Fruit fly (Drosophila melanogaster) whole organism, embryonic: ENCODE results near the gene Mst89B.

Experiments used
- Atf6 ChIP-seq: fragments of 200-800 bp; sonication (Bioruptor generic); IDR thresholded peaks from 2 replicates; pipeline ENCODE4 v1.3.6; 2022; ENCODE audit warnings: missing biosample characterization, missing genetic modification characterization
- B-H1 ChIP-seq: fragments of 200-800 bp; sonication (Bioruptor generic); IDR thresholded peaks from 3 replicates; pipeline ENCODE4 v1.3.6; 2022; ENCODE audit warnings: missing biosample characterization, missing genetic modification characterization
- CG10543 ChIP-seq: fragments of 200-800 bp; sonication (Bioruptor generic); optimal IDR thresholded peaks from 3 replicates; lab custom pipeline; 2017; ENCODE audit warnings: missing biosample characterization, mild to moderate bottlenecking, missing genetic modification characterization, moderate library complexity
- CG10959 ChIP-seq: fragments of 200-800 bp; sonication (Bioruptor generic); IDR thresholded peaks from 2 replicates; pipeline ENCODE4 v1.3.6; 2022; ENCODE audit warnings: missing biosample characterization, missing genetic modification characterization
- CG11247 ChIP-seq: fragments of 200-800 bp; sonication (Bioruptor generic); IDR thresholded peaks from 2 replicates; pipeline ENCODE4 v1.3.6; 2022; ENCODE audit warnings: missing biosample characterization, missing genetic modification characterization
- CG11456 ChIP-seq: fragments of 200-800 bp; sonication (Bioruptor generic); IDR thresholded peaks from 3 replicates; pipeline ENCODE4 v1.3.6; 2022; ENCODE audit warnings: missing biosample characterization, missing genetic modification characterization
- CG12236 ChIP-seq: fragments of 200-800 bp; sonication (Bioruptor generic); optimal IDR thresholded peaks from 2 replicates; lab custom pipeline; 2016; ENCODE audit warnings: missing biosample characterization, missing genetic modification characterization
- CG15269 ChIP-seq: fragments of 200-800 bp; sonication (Bioruptor generic); optimal IDR thresholded peaks from 2 replicates; lab custom pipeline; 2018; ENCODE audit warnings: missing biosample characterization, mild to moderate bottlenecking, missing genetic modification characterization, moderate library complexity
- CG1602 ChIP-seq: fragments of 200-800 bp; sonication (Bioruptor generic); optimal IDR thresholded peaks from 3 replicates; lab custom pipeline; 2016; ENCODE audit warnings: missing biosample characterization, missing genetic modification characterization
- CG1603 ChIP-seq: fragments of 200-800 bp; sonication (Bioruptor generic); optimal IDR thresholded peaks from 2 replicates; lab custom pipeline; 2019; ENCODE audit warnings: missing biosample characterization, mild to moderate bottlenecking, missing genetic modification characterization, moderate library complexity
- CG16813 ChIP-seq: fragments of 200-800 bp; sonication (Bioruptor generic); IDR thresholded peaks from 3 replicates; pipeline ENCODE4 v1.3.6; 2022; ENCODE audit warnings: missing biosample characterization, missing genetic modification characterization; ENCODE audit not compliant: partially characterized antibody
- CG16815 ChIP-seq: fragments of 200-800 bp; sonication (Bioruptor generic); optimal IDR thresholded peaks from 3 replicates; lab custom pipeline; 2017; ENCODE audit warnings: missing biosample characterization, mild to moderate bottlenecking, missing genetic modification characterization
- CG17186 ChIP-seq: fragments of 200-800 bp; sonication (Bioruptor generic); optimal IDR thresholded peaks from 3 replicates; lab custom pipeline; 2017; ENCODE audit warnings: missing biosample characterization, missing genetic modification reagents, missing genetic modification characterization
- CG17612 ChIP-seq: fragments of 200-800 bp; sonication (Bioruptor generic); IDR thresholded peaks from 2 replicates; pipeline ENCODE4 v1.3.6; 2022; ENCODE audit warnings: missing biosample characterization, missing genetic modification characterization
- CG17802 ChIP-seq: fragments of 200-800 bp; sonication (Bioruptor generic); optimal IDR thresholded peaks from 2 replicates; lab custom pipeline; 2018; ENCODE audit warnings: missing biosample characterization, mild to moderate bottlenecking, missing genetic modification characterization, moderate library complexity
- CG18599 ChIP-seq: fragments of 200-800 bp; sonication (Bioruptor generic); optimal IDR thresholded peaks from 3 replicates; lab custom pipeline; 2017; ENCODE audit warnings: missing biosample characterization, missing genetic modification characterization, mild to moderate bottlenecking, moderate library complexity, missing genetic modification reagents
- CG2889 ChIP-seq: fragments of 200-800 bp; sonication (Bioruptor generic); IDR thresholded peaks from 3 replicates; pipeline ENCODE4 v1.3.6; 2022; ENCODE audit warnings: missing biosample characterization, missing genetic modification characterization
- CG32532 ChIP-seq: fragments of 200-800 bp; sonication (Bioruptor generic); IDR thresholded peaks from 2 replicates; pipeline ENCODE4 v1.3.6; 2022; ENCODE audit warnings: missing biosample characterization, missing genetic modification characterization
- CG3726 ChIP-seq: fragments of 200-800 bp; sonication (Bioruptor generic); IDR thresholded peaks from 3 replicates; pipeline ENCODE4, ENCODE4 v1.3.6; 2022; ENCODE audit warnings: missing biosample characterization, missing genetic modification characterization
- CG4424 ChIP-seq: fragments of 200-800 bp; sonication (Bioruptor generic); optimal IDR thresholded peaks from 3 replicates; lab custom pipeline; 2016; ENCODE audit warnings: missing biosample characterization, missing genetic modification characterization
- Doc3 ChIP-seq: fragments of 200-800 bp; sonication (Bioruptor generic); IDR thresholded peaks from 3 replicates; pipeline ENCODE4 v1.3.6; 2022; ENCODE audit warnings: missing biosample characterization, missing genetic modification characterization; ENCODE audit not compliant: partially characterized antibody
- Gsc ChIP-seq: fragments of 200-800 bp; sonication (Bioruptor generic); IDR thresholded peaks from 2 replicates; pipeline ENCODE4 v1.3.6; 2022; ENCODE audit warnings: missing biosample characterization, missing genetic modification characterization
- HLH4C ChIP-seq: fragments of 200-800 bp; sonication (Bioruptor generic); IDR thresholded peaks from 3 replicates; pipeline ENCODE4 v1.3.6; 2022; ENCODE audit warnings: missing biosample characterization, missing genetic modification characterization; ENCODE audit not compliant: partially characterized antibody
- Hmr ChIP-seq: fragments of 200-800 bp; sonication (Bioruptor generic); optimal IDR thresholded peaks from 3 replicates; lab custom pipeline; 2017; ENCODE audit warnings: mild to moderate bottlenecking, missing biosample characterization, missing genetic modification reagents, missing genetic modification characterization
- NFAT ChIP-seq: fragments of 200-800 bp; sonication (Bioruptor generic); IDR thresholded peaks from 2 replicates; pipeline ENCODE4 v1.3.6; 2022; ENCODE audit warnings: missing biosample characterization, missing genetic modification characterization
- NfI ChIP-seq: fragments of 200-800 bp; sonication (Bioruptor generic); optimal IDR thresholded peaks from 3 replicates; lab custom pipeline; 2018; ENCODE audit warnings: missing biosample characterization, mild to moderate bottlenecking, missing genetic modification characterization, moderate library complexity
- Ravus ChIP-seq: fragments of 200-800 bp; sonication (Bioruptor generic); IDR thresholded peaks from 2 replicates; pipeline ENCODE4 v1.3.6; 2022; ENCODE audit warnings: missing biosample characterization, missing genetic modification characterization
- TFAM ChIP-seq: fragments of 200-800 bp; sonication (Bioruptor generic); optimal IDR thresholded peaks from 2 replicates; lab custom pipeline; 2017; ENCODE audit warnings: missing biosample characterization, missing genetic modification characterization, inconsistent platforms
- Taf1 ChIP-seq: fragments of 200-800 bp; sonication (Bioruptor generic); IDR thresholded peaks from 2 replicates; pipeline ENCODE4 v1.3.6; 2022; ENCODE audit warnings: missing biosample characterization, missing genetic modification characterization
- abd-A ChIP-seq: fragments of 200-800 bp; sonication (Bioruptor generic); optimal IDR thresholded peaks from 3 replicates; lab custom pipeline; 2019; ENCODE audit warnings: missing biosample characterization, mild to moderate bottlenecking, missing genetic modification characterization, moderate library complexity
- ash1 ChIP-seq: fragments of 200-800 bp; sonication (Bioruptor generic); optimal IDR thresholded peaks from 2 replicates; lab custom pipeline; 2018; ENCODE audit warnings: missing biosample characterization, mild to moderate bottlenecking, missing genetic modification characterization
- bbx ChIP-seq: fragments of 200-800 bp; sonication (Bioruptor generic); IDR thresholded peaks from 2 replicates; pipeline ENCODE4 v1.3.6; 2022; ENCODE audit warnings: missing biosample characterization, missing genetic modification characterization; ENCODE audit not compliant: partially characterized antibody
- btn ChIP-seq: fragments of 200-800 bp; sonication (Bioruptor generic); optimal IDR thresholded peaks from 2 replicates; lab custom pipeline; 2016; ENCODE audit warnings: missing biosample characterization, missing genetic modification characterization
- cad ChIP-seq: fragments of >200 bp; optimal IDR thresholded peaks from 2 replicates; lab custom pipeline; 2017; ENCODE audit warnings: missing biosample characterization, missing genetic modification characterization
- ci ChIP-seq: fragments of 200-800 bp; sonication (Bioruptor generic); IDR thresholded peaks from 3 replicates; pipeline ENCODE4 v1.3.6; 2022; ENCODE audit warnings: missing biosample characterization, missing genetic modification characterization
- crc ChIP-seq: fragments of 200-800 bp; sonication (Bioruptor generic); optimal IDR thresholded peaks from 2 replicates; lab custom pipeline; 2016; ENCODE audit warnings: missing biosample characterization, missing genetic modification characterization
- dati ChIP-seq: fragments of 200-800 bp; sonication (Bioruptor generic); IDR thresholded peaks from 2 replicates; pipeline ENCODE4 v1.3.6; 2022; ENCODE audit warnings: missing biosample characterization, missing genetic modification characterization
- gfzf ChIP-seq: fragments of 200-800 bp; sonication (Bioruptor generic); optimal IDR thresholded peaks from 2 replicates; lab custom pipeline; 2016; ENCODE audit warnings: missing biosample characterization, mild to moderate bottlenecking, missing genetic modification characterization, moderate library complexity
- ham ChIP-seq: fragments of 200-800 bp; sonication (Bioruptor generic); IDR thresholded peaks from 2 replicates; pipeline ENCODE4 v1.3.6; 2022; ENCODE audit warnings: missing biosample characterization, missing genetic modification characterization
- her ChIP-seq: fragments of 200-800 bp; sonication (Bioruptor generic); optimal IDR thresholded peaks from 2 replicates; lab custom pipeline; 2016; ENCODE audit warnings: missing biosample characterization, missing genetic modification characterization
- hkb ChIP-seq, 2 experiments: fragments of 200-800 bp in 1 of 2; fragments of >200 bp in 1 of 2; sonication (Bioruptor generic) in 1 of 2; IDR thresholded peaks in 1 of 2; optimal IDR thresholded peaks in 1 of 2; 2 replicates each; pipeline versions ENCODE4 v1.3.6 to Lab custom; 2017 to 2022; ENCODE audit warnings: missing biosample characterization in 1 of 2, missing genetic modification characterization in 1 of 2
- hth ChIP-seq: fragments of >200 bp; optimal IDR thresholded peaks from 2 replicates; lab custom pipeline; 2017; ENCODE audit warnings: inconsistent platforms
- jigr1 ChIP-seq: fragments of 200-800 bp; sonication (Bioruptor generic); IDR thresholded peaks from 3 replicates; pipeline ENCODE4 v1.3.6; 2022; ENCODE audit warnings: missing biosample characterization, missing genetic modification characterization
- kah ChIP-seq: fragments of 200-800 bp; sonication (Bioruptor generic); optimal IDR thresholded peaks from 2 replicates; lab custom pipeline; 2018; ENCODE audit warnings: missing biosample characterization, mild to moderate bottlenecking, missing genetic modification characterization
- p53 ChIP-seq: fragments of 200-800 bp; sonication (Bioruptor generic); optimal IDR thresholded peaks from 2 replicates; lab custom pipeline; 2016; ENCODE audit warnings: missing biosample characterization, missing genetic modification characterization
- pita ChIP-seq: fragments of 200-800 bp; sonication (Bioruptor generic); optimal IDR thresholded peaks from 2 replicates; lab custom pipeline; 2017; ENCODE audit warnings: missing biosample characterization, mild to moderate bottlenecking, missing genetic modification characterization
- ro ChIP-seq: fragments of 200-800 bp; sonication (Bioruptor generic); IDR thresholded peaks from 2 replicates; pipeline ENCODE4 v1.3.6; 2022; ENCODE audit warnings: missing biosample characterization, missing genetic modification characterization
- sens ChIP-seq: fragments of 200-800 bp; sonication (Bioruptor generic); peaks from one replicate; lab custom pipeline; 2016; ENCODE audit warnings: missing biosample characterization, missing genetic modification characterization
- sob ChIP-seq: fragments of 200-800 bp; sonication (Bioruptor generic); IDR thresholded peaks from 2 replicates; pipeline ENCODE4 v1.3.6; 2022; ENCODE audit warnings: missing biosample characterization, missing genetic modification characterization
- vvl ChIP-seq: fragments of 200-800 bp; sonication (Bioruptor generic); IDR thresholded peaks from 2 replicates; pipeline ENCODE4 v1.3.6; 2022; ENCODE audit warnings: missing biosample characterization, missing genetic modification characterization

Mst89B gene

DNA sequence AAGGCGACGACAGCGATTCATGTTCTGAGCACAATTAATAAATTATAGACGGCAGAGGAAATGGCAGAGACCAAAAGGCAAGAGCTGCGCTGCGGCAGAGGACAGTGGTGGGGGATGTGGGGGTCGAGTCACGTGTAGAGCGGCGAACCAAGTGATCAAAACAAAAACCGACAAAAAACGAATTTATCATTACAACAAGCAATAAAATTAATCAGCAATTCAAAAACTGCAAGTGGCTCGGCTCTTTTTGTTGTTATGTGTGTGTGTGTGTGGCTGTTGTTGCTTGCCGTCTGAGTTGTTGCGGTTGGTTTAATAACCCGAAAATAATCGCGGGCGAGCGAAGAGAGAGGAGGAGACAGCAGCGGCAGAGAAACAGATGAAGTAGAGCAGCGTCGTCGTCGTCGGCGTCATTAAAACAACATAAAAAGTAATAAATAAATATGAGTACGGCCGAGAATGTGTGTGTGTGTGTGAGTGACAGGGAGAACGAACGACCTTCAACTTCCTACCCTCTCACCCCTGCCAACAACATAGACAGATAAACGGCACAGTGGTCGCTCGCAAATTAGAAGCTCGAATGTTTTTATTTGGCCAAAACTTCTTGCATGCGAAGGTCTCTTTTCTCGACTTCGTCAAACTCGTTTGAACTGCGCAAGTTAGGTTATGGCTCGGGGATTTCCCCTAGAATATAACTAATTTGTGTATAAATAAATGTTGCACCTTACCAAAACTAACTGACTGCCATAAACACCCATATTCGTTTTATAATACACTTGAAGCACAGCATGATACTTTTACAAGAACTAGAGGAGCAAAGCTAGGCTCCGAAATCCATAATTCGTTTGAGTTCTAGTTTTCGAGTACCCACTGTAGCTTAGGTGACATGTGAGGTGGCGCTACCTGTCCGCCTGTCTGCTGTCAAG lies 35.2 kb upstream of the Mst89B start (continued):
- TF ChIP-seq CG17186 (peak; percentile 39), CG18599 (GFP tag; lab: Kevin White, UChicago) (peak; percentile 81), CG4424 (peak; percentile 80), sob (no peak), Doc3 (GFP tag; lab: Robert Waterston, UW) (no peak), bbx (GFP tag; lab: Robert Waterston, UW) (no peak), CG10543 (GFP tag; lab: Kevin White, UChicago) (peak; percentile 63), CG3726 (GFP tag; lab: Robert Waterston, UW) (no peak), Taf1 (no peak), ham (no peak), gfzf (GFP tag; lab: Kevin White, UChicago) (no peak), hth (no peak), HLH4C (GFP tag; lab: Robert Waterston, UW) (no peak), ash1 (GFP tag; lab: Kevin White, UChicago) (no peak), btn (GFP tag; lab: Kevin White, UChicago) (peak; percentile 61), hkb (optimal IDR thresholded peaks at IDR 0.05; lab: Kevin White, UChicago) (no peak), hkb (GFP tag; IDR thresholded peaks at IDR 0.05; lab: Robert Waterston, UW) (no peak), B-H1 (no peak), CG11247 (GFP tag; lab: Robert Waterston, UW) (no peak), pita (GFP tag; lab: Kevin White, UChicago) (no peak), ci (no peak), CG17612 (GFP tag; lab: Robert Waterston, UW) (no peak), CG15269 (tag; lab: Kevin White, UChicago) (peak; percentile 81), jigr1 (GFP tag; lab: Robert Waterston, UW) (no peak), Gsc (no peak), CG2889 (GFP tag; lab: Robert Waterston, UW) (no peak), NFAT (GFP tag; lab: Robert Waterston, UW) (no peak), Atf6 (GFP tag; lab: Robert Waterston, UW) (no peak), abd-A (tag; lab: Kevin White, UChicago) (peak; percentile 84), vvl (GFP tag; lab: Robert Waterston, UW) (no peak), CG32532 (GFP tag; lab: Robert Waterston, UW) (no peak), sens (GFP tag; lab: Kevin White, UChicago) (peak; percentile 97), CG1603 (tag; lab: Kevin White, UChicago) (peak; percentile 52), TFAM (GFP tag; lab: Kevin White, UChicago) (peak; percentile 12), p53 (GFP tag; lab: Kevin White, UChicago) (peak; percentile 16), dati (GFP tag; lab: Robert Waterston, UW) (no peak), ro (GFP tag; lab: Robert Waterston, UW) (no peak), CG17802 (tag; lab: Kevin White, UChicago) (peak; percentile 50), CG12236 (peak; percentile 35), CG1602 (peak; percentile 55), CG16815 (GFP tag; lab: Kevin White, UChicago) (peak; percentile 75), CG16813 (no peak), cad (GFP tag; lab: Kevin White, UChicago) (no peak), NfI (GFP tag; lab: Kevin White, UChicago) (peak; percentile 50), her (GFP tag; lab: Kevin White, UChicago) (peak; percentile 26), Hmr (GFP tag; lab: Kevin White, UChicago) (peak; percentile 76), CG10959 (GFP tag; lab: Robert Waterston, UW) (no peak), CG11456 (no peak), crc (GFP tag; lab: Kevin White, UChicago) (peak; percentile 49), kah (GFP tag; lab: Kevin White, UChicago) (peak; percentile 47), Ravus (GFP tag; lab: Robert Waterston, UW) (no peak)
